Worm (Caenorhabditis elegans) whole organism, midembryonic: ENCODE results near the gene rps-0.
"Not testable (repeated sequence)": the region's sequence is repeated elsewhere in the genome, so short reads cannot be mapped to it uniquely, and the experiment has no call there.

Source experiments
- T22C8.4 ChIP-seq: fragments of 200-800 bp; sonication (Bioruptor generic); IDR thresholded peaks from 2 replicates; pipeline ENCODE4 v1.3.6; 2022; ENCODE audit warnings: missing genetic modification characterization, missing compliant biosample characterization
- cog-1 ChIP-seq: sonication (generic microtip); optimal IDR thresholded peaks from 2 replicates; lab custom pipeline; 2016; ENCODE audit warnings: missing genetic modification characterization, missing compliant biosample characterization
- flt-1 ChIP-seq: fragments of 200-800 bp; sonication (Bioruptor generic); IDR thresholded peaks from 2 replicates; pipeline ENCODE4 v1.3.6; 2022; ENCODE audit warnings: missing genetic modification characterization, missing compliant biosample characterization
- klf-2 ChIP-seq: fragments of 200-800 bp; sonication (Bioruptor generic); conservative IDR thresholded peaks from 2 replicates; pipeline ENCODE4 v1.3.6; 2022; ENCODE audit warnings: missing genetic modification reagents, missing genetic modification characterization, missing compliant biosample characterization
- med-1 ChIP-seq: sonication (generic microtip); optimal IDR thresholded peaks from 2 replicates; lab custom pipeline; 2017; ENCODE audit warnings: missing genetic modification characterization, mild to moderate bottlenecking, missing compliant biosample characterization, antibody characterized with exemption, missing genetic modification reagents; ENCODE audit not compliant: insufficient read depth
- ref-1 ChIP-seq: fragments of 200-800 bp; sonication (Bioruptor generic); conservative IDR thresholded peaks from 2 replicates; pipeline ENCODE4 v1.3.6; 2022; ENCODE audit warnings: missing genetic modification reagents, missing genetic modification characterization, missing compliant biosample characterization
- tab-1 ChIP-seq: fragments of 200-800 bp; sonication (Bioruptor generic); IDR thresholded peaks from 2 replicates; pipeline ENCODE4 v1.3.6; 2022; ENCODE audit warnings: missing genetic modification characterization, missing compliant biosample characterization
- ztf-23 ChIP-seq: fragments of 200-800 bp; sonication (Bioruptor generic); IDR thresholded peaks from 2 replicates; pipeline ENCODE4 v1.3.6; 2022; ENCODE audit warnings: missing genetic modification reagents, missing genetic modification characterization, missing compliant biosample characterization
- ztf-29 ChIP-seq: fragments of 200-800 bp; sonication (Bioruptor generic); IDR thresholded peaks from 2 replicates; pipeline ENCODE4 v1.3.6; 2022; ENCODE audit warnings: missing genetic modification reagents, missing genetic modification characterization, missing compliant biosample characterization

The rps-0 gene

ce11 chrIII:4745934-4746333 lies 7.9 kb downstream of the rps-0 start, which contains the start of gene F17C8.6:
TSS of gene F17C8.6 (minus strand) at chrIII:4746034.
- TF ChIP-seq ztf-29 (GFP tag; lab: Robert Waterston, UW) (no peak), ref-1 (GFP tag; lab: Robert Waterston, UW) (no peak)

ce11 chrIII:4742620-4743019 lies 11.2 kb downstream of the rps-0 start, which contains the start of gene twk-6:
TSS of gene twk-6 (plus strand) at chrIII:4742920.
- not testable (repeated sequence) for TF ChIP-seq ztf-23; ref-1 (GFP tag; lab: Robert Waterston, UW); T22C8.4 (GFP tag; lab: Robert Waterston, UW)

- TF ChIP-seq ztf-23 (no peak), flt-1 (GFP tag; lab: Robert Waterston, UW) (no peak), cog-1 (no peak), med-1 (GFP tag; lab: Kevin White, UChicago) (no peak), ztf-29 (GFP tag; lab: Robert Waterston, UW) (no peak), klf-2 (GFP tag; lab: Robert Waterston, UW) (no peak)
Measured at ce11 chrIII:4740820-4741219, 13.0 kb downstream of the rps-0 start.

ce11 chrIII:4739975-4740374 lies 13.9 kb downstream of the rps-0 start, which contains the start of gene ras-2:
TSS of gene ras-2 (minus strand) at chrIII:4740075.
- TF ChIP-seq cog-1 (no peak), tab-1 (GFP tag; lab: Robert Waterston, UW) (no peak), med-1 (GFP tag; lab: Kevin White, UChicago) (no peak), ztf-29 (GFP tag; lab: Robert Waterston, UW) (no peak), ref-1 (GFP tag; lab: Robert Waterston, UW) (no peak), flt-1 (GFP tag; lab: Robert Waterston, UW) (no peak), T22C8.4 (GFP tag; lab: Robert Waterston, UW) (no peak), ztf-23 (no peak), klf-2 (GFP tag; lab: Robert Waterston, UW) (no peak)

- TF ChIP-seq flt-1 (GFP tag; lab: Robert Waterston, UW): no peak
Measured at ce11 chrIII:4735443-4735842, 18.4 kb downstream of the rps-0 start, which contains the start of gene F17C8.7. TSS of gene F17C8.7 (plus strand) at chrIII:4735743.

- TF ChIP-seq flt-1 (GFP tag; lab: Robert Waterston, UW): no peak
- TF ChIP-seq med-1 (GFP tag; lab: Kevin White, UChicago): no peak
- TF ChIP-seq ref-1 (GFP tag; lab: Robert Waterston, UW): no peak
- no peak for TF ChIP-seq ztf-29 (GFP tag; lab: Robert Waterston, UW)
- TF ChIP-seq klf-2 (GFP tag; lab: Robert Waterston, UW): no peak
Measured at ce11 chrIII:4734056-4734455, 19.8 kb downstream of the rps-0 start, which contains the start of gene F17C8.9. TSS of gene F17C8.9 (plus strand) at chrIII:4734356.

- TF ChIP-seq flt-1 (GFP tag; lab: Robert Waterston, UW) (no peak), tab-1 (GFP tag; lab: Robert Waterston, UW) (no peak), ztf-23 (no peak), klf-2 (GFP tag; lab: Robert Waterston, UW) (no peak), med-1 (GFP tag; lab: Kevin White, UChicago) (no peak), ztf-29 (GFP tag; lab: Robert Waterston, UW) (no peak), cog-1 (no peak), T22C8.4 (GFP tag; lab: Robert Waterston, UW) (no peak)
Measured at ce11 chrIII:4731295-4731988, 22.4 kb downstream of the rps-0 start, which contains the start of gene F17C8.3. TSS of gene F17C8.3 (plus strand) at chrIII:4731938.

- no peak for TF ChIP-seq med-1 (GFP tag; lab: Kevin White, UChicago)
- TF ChIP-seq ztf-23: no peak
- no peak for TF ChIP-seq ztf-29 (GFP tag; lab: Robert Waterston, UW)
- 0 out of 2 replicates have a peak, but pooled peaks have one; percentile 44 for TF ChIP-seq flt-1 (GFP tag; lab: Robert Waterston, UW)
- no peak for TF ChIP-seq T22C8.4 (GFP tag; lab: Robert Waterston, UW)
- no peak for TF ChIP-seq ref-1 (GFP tag; lab: Robert Waterston, UW)
- no peak for TF ChIP-seq tab-1 (GFP tag; lab: Robert Waterston, UW)
- no peak for TF ChIP-seq cog-1
Measured at ce11 chrIII:4723922-4724321, 29.9 kb downstream of the rps-0 start.

ce11 chrIII:4721750-4722149 lies 32.1 kb downstream of the rps-0 start, which contains the start of gene acy-1:
TSS of gene acy-1 (plus strand) at chrIII:4722095.
- TF ChIP-seq ztf-29 (GFP tag; lab: Robert Waterston, UW) (no peak), cog-1 (peak; percentile 25), flt-1 (GFP tag; lab: Robert Waterston, UW) (no peak), tab-1 (GFP tag; lab: Robert Waterston, UW) (no peak), klf-2 (GFP tag; lab: Robert Waterston, UW) (no peak), ref-1 (GFP tag; lab: Robert Waterston, UW) (no peak), med-1 (GFP tag; lab: Kevin White, UChicago) (no peak)

ce11 chrIII:4720620-4721227 lies 33.1 kb downstream of the rps-0 start, which contains the start of gene emb-5:
TSS of gene emb-5 (minus strand) at chrIII:4720670.
- no peak for TF ChIP-seq ref-1 (GFP tag; lab: Robert Waterston, UW)
- TF ChIP-seq flt-1 (GFP tag; lab: Robert Waterston, UW): 0 out of 2 replicates have a peak, but pooled peaks have one; percentile 45
